Fruit fly (Drosophila melanogaster): ENCODE results near the gene Arr2.
A peak's percentile ranks its signal among the peaks of the same experiment; 100 is the strongest.

Gene Arr2

DNA sequence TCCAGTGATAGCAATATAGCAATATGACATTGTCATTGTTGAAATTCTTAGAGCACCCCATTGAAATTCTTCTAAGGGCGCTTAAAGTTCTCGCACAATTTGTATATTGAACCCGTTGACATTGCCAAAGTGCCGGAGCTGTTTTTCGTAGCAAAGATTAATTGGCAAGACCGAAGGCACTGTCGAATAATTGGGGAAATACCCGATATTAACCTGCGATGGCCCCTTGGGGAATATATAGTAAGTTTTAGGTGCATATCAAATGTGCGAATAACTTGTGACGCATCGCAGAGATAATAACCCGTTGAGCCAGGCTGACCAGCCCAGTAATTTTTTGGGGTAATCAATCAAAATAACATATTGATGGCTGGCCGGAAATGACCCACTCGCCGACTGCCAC lies 37.9 kb upstream of the Arr2 start:
- TF ChIP-seq ewg (GFP tag; optimal IDR thresholded peaks at IDR 0.05): no peak
- TF ChIP-seq Dbx (GFP tag; IDR thresholded peaks at IDR 0.05): no peak
- peak; percentile 49 for TF ChIP-seq Med (GFP tag)
- no peak for TF ChIP-seq D19A (tag; optimal IDR thresholded peaks at IDR 0.05)
- TF ChIP-seq sd (tag; optimal IDR thresholded peaks at IDR 0.05): peak; percentile 17
- TF ChIP-seq NC2β (GFP tag; optimal IDR thresholded peaks at IDR 0.05): no peak
- no peak for TF ChIP-seq YL-1 (GFP tag; optimal IDR thresholded peaks at IDR 0.05)

DNA sequence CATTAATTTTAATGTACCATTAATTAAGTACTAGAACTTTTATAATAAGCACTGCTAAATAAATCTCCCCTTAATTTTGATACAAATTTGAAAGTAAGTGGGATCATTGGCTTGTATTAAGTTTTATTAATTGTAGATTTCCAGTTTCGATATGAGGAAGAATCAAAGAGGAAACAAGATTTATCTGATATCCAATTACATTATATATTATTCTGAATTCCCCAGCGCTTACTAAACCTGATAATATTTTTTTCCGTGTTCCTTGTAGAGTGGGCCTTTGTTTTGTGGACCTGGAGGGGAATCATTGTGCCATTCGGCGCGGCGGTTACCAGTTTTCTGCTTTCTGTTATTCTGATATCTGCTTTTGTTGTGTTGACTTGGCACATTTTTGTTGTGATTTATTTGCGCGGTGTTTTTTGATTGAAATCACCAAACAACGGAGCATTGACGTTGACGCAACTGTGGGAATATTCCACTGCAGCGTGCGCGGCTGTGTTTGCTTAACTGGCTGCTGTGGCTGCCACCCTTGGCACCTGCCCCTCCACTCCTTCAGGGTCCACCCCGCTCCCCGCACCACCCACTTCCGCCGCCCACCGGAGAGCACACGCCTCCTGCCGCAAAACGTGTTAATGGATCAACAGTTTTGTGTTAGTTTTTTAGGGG lies 35.8 kb upstream of the Arr2 start:
- TF ChIP-seq CG12236 (GFP tag; optimal IDR thresholded peaks at IDR 0.05) (no peak), CG4282 (GFP tag; optimal IDR thresholded peaks at IDR 0.05) (no peak), Sry-δ (GFP tag; optimal IDR thresholded peaks at IDR 0.05) (no peak), Ets65A (GFP tag) (peak; percentile 24), tgo (GFP tag; IDR thresholded peaks at IDR 0.05) (no peak), rib (GFP tag; IDR thresholded peaks at IDR 0.05) (no peak), NK7.1 (GFP tag; optimal IDR thresholded peaks at IDR 0.05) (no peak), CG17568 (GFP tag; optimal IDR thresholded peaks at IDR 0.05) (no peak), caup (GFP tag; optimal IDR thresholded peaks at IDR 0.05; ENCODE audit: severe bottlenecking) (peak; percentile 30), NFAT (GFP tag; IDR thresholded peaks at IDR 0.05) (peak; percentile 50; the same call in 1 of the 2 replicates), Dbx (GFP tag; IDR thresholded peaks at IDR 0.05) (0 out of 3 replicates have a peak, but pooled peaks have one; percentile 41), en (GFP tag; optimal IDR thresholded peaks at IDR 0.05) (no peak), CG16813 (GFP tag; IDR thresholded peaks at IDR 0.05; ENCODE audit: partially characterized antibody) (no peak), repo (GFP tag; optimal IDR thresholded peaks at IDR 0.05) (no peak), oc (tag; optimal IDR thresholded peaks at IDR 0.05) (no peak), sd (tag; optimal IDR thresholded peaks at IDR 0.05) (peak; percentile 42), ftz-f1 (GFP tag; optimal IDR thresholded peaks at IDR 0.05) (no peak), Hmr (GFP tag; optimal IDR thresholded peaks at IDR 0.05) (peak; percentile 7), CG12769 (tag; optimal IDR thresholded peaks at IDR 0.05) (peak; percentile 29), CG3726 (GFP tag; IDR thresholded peaks at IDR 0.05) (no peak), Lpt (GFP tag; optimal IDR thresholded peaks at IDR 0.05) (no peak), Atf6 (GFP tag; IDR thresholded peaks at IDR 0.05) (0 out of 2 replicates have a peak, but pooled peaks have one; percentile 20), CG11696 (GFP tag; IDR thresholded peaks at IDR 0.05) (peak; percentile 9; the same call in 1 of the 2 replicates), Ets97D (GFP tag; optimal IDR thresholded peaks at IDR 0.05) (no peak), CG7556 (GFP tag; optimal IDR thresholded peaks at IDR 0.05) (no peak), Pdp1 (GFP tag; optimal IDR thresholded peaks at IDR 0.05) (no peak), CG7987 (GFP tag; optimal IDR thresholded peaks at IDR 0.05) (no peak), lab (GFP tag; optimal IDR thresholded peaks at IDR 0.05) (peak; percentile 0), dan (GFP tag; IDR thresholded peaks at IDR 0.05) (no peak), CG12299 (tag; optimal IDR thresholded peaks at IDR 0.05) (no peak), CG2678 (tag; optimal IDR thresholded peaks at IDR 0.05) (no peak), slbo (GFP tag; IDR thresholded peaks at IDR 0.05) (0 out of 2 replicates have a peak, but pooled peaks have one; percentile 15), prd (optimal IDR thresholded peaks at IDR 0.05) (no peak), prd (GFP tag; IDR thresholded peaks at IDR 0.05) (no peak), CG11085 (GFP tag; IDR thresholded peaks at IDR 0.05) (no peak), CG7372 (GFP tag; IDR thresholded peaks at IDR 0.05) (no peak), CG14014 (GFP tag; IDR thresholded peaks at IDR 0.05) (peak; percentile 38; the same call in 1 of the 2 replicates), CG12071 (GFP tag; optimal IDR thresholded peaks at IDR 0.05) (peak; percentile 1), dimm (GFP tag; IDR thresholded peaks at IDR 0.05) (no peak), CG2889 (GFP tag; IDR thresholded peaks at IDR 0.05) (no peak), CG2120 (GFP tag; optimal IDR thresholded peaks at IDR 0.05) (peak; percentile 19), row (GFP tag; IDR thresholded peaks at IDR 0.05) (0 out of 3 replicates have a peak, but pooled peaks have one; percentile 5), az2 (GFP tag; optimal IDR thresholded peaks at IDR 0.05) (no peak), crol (GFP tag; IDR thresholded peaks at IDR 0.05) (peak; percentile 76)

Data from whole organism, embryonic.